Worm (Caenorhabditis elegans) whole organism, L1 larva: ENCODE results near the gene F46B3.16.

Source experiments
- ama-1 ChIP-seq: fragments of 150-350 bp; optimal IDR thresholded peaks from 2 replicates; lab custom pipeline; 2014
- efl-3 ChIP-seq: fragments of 200-800 bp; sonication (Bioruptor generic); optimal IDR thresholded peaks from 2 replicates; lab custom pipeline; 2018; ENCODE audit warnings: mild to moderate bottlenecking, missing genetic modification characterization, missing compliant biosample characterization
- nhr-12 ChIP-seq: sonication (generic microtip); optimal IDR thresholded peaks from 2 replicates; lab custom pipeline; 2017; ENCODE audit warnings: missing biosample characterization, missing genetic modification characterization
- sup-37 ChIP-seq: fragments of 200-800 bp; sonication (Bioruptor generic); optimal IDR thresholded peaks from 2 replicates; lab custom pipeline; 2018; ENCODE audit warnings: mild to moderate bottlenecking, missing genetic modification characterization, missing compliant biosample characterization
- tbx-2 ChIP-seq: sonication (generic microtip); optimal IDR thresholded peaks from 2 replicates; lab custom pipeline; 2016; ENCODE audit warnings: missing genetic modification characterization, missing compliant biosample characterization
- tlp-1 ChIP-seq: fragments of 150-350 bp; optimal IDR thresholded peaks from 2 replicates; lab custom pipeline; 2014; ENCODE audit warnings: missing biosample characterization, missing genetic modification characterization

- TF ChIP-seq tlp-1 (tag; lab: Kevin White, UChicago) (no peak), efl-3 (GFP tag; lab: Kevin White, UChicago) (no peak), nhr-12 (tag; lab: Kevin White, UChicago) (no peak), tbx-2 (tag; lab: Kevin White, UChicago) (no peak), ama-1 (lab: Kevin White, UChicago) (no peak), sup-37 (GFP tag; lab: Kevin White, UChicago) (no peak)
These were observed 25.6 kb downstream of the F46B3.16 start, which contains the start of gene W01F3.2 for ce11 chrV:20660025-20660424.
